Worm (Caenorhabditis elegans): ENCODE results near the gene Y105C5A.508.

DNA sequence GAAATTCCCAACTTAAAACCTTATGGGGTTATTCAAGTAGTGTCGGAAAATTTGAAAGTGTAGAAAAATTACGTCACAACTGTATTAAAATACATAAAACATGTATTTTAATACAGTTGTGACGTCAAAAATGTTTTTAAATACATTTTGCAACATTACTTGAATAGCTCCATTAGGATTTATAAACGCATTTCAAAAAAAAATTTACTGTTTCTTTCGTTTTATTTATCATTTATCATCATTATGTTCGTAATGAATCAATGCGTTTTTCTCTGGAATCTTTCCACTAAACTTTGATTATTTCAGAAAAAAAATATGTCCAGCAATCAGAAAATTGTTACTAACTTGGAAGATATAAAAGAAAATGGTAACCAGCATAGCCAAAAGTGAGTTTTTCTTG is at the start of gene Y105C5A.508:
- no peak for TF ChIP-seq ama-1 (optimal IDR thresholded peaks at IDR 0.05)
- no peak for TF ChIP-seq nhr-77 (tag; optimal IDR thresholded peaks at IDR 0.05)
- no peak for TF ChIP-seq unc-39 (tag; optimal IDR thresholded peaks at IDR 0.05)
- TF ChIP-seq pha-4 (tag; optimal IDR thresholded peaks at IDR 0.05): no peak
- no peak for TF ChIP-seq ceh-9 (tag; optimal IDR thresholded peaks at IDR 0.05)
- TF ChIP-seq elt-3 (tag; optimal IDR thresholded peaks at IDR 0.05): no peak
- TF ChIP-seq tbx-2 (tag; optimal IDR thresholded peaks at IDR 0.05): no peak
- no peak for TF ChIP-seq fkh-2 (tag; optimal IDR thresholded peaks at IDR 0.05)
- TF ChIP-seq ztf-11 (tag; optimal IDR thresholded peaks at IDR 0.05): no peak
